Worm (Caenorhabditis elegans) whole organism, L4/young adult: ENCODE measurements around the gene T09A12.8.

Experiments used
- W03F9.2 ChIP-seq: fragments of 150-350 bp; optimal IDR thresholded peaks from 2 replicates; lab custom pipeline; 2014; ENCODE audit warnings: missing biosample characterization, missing genetic modification characterization
- dao-5 ChIP-seq: sonication (generic microtip); optimal IDR thresholded peaks from 2 replicates; lab custom pipeline; 2016; ENCODE audit warnings: missing genotype, missing genetic modification characterization, moderate library complexity, missing compliant biosample characterization
- him-1 ChIP-seq: sonication (generic microtip); optimal IDR thresholded peaks from 2 replicates; lab custom pipeline; 2016; ENCODE audit warnings: missing genotype, missing genetic modification reagents, missing genetic modification characterization, missing compliant biosample characterization

T09A12.8 gene

ce11 chrIV:8262671-8263070, 19.2 kb upstream of the T09A12.8 start:
- TF ChIP-seq dao-5 (tag; lab: Kevin White, UChicago) (no peak), W03F9.2 (tag; lab: Kevin White, UChicago) (no peak), him-1 (tag; lab: Kevin White, UChicago) (no peak)

ce11 chrIV:8260848-8261638, 17.5 kb upstream of the T09A12.8 start, which contains the start of gene vit-6:
Gene vit-6, plus strand, starts transcription at chrIV:8261157.
- TF ChIP-seq W03F9.2 (tag; lab: Kevin White, UChicago) (no peak), dao-5 (tag; lab: Kevin White, UChicago) (peak; percentile 50)

DNA sequence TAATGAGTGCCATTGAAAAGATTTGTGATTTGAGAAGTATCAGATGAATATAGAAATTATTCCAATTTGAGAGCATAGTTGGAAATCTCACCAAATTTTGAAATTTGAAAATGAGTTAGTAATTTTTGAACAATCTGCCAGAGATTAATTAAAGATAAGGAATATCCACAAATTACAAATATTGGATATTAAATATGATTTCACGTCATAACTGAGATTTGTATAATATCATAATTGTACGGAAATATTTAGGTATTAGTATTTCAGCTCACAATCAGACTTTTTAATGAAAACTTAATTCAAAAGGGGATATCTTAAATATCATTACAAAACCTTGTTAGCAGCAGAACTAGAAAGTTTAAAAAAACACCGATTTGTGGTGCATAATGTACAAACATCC, 16.4 kb upstream of the T09A12.8 start, which contains the start of gene K07H8.7:
Gene K07H8.7, minus strand, starts transcription at position 101 of the 400 bp plus-strand sequence.
- no peak for TF ChIP-seq W03F9.2 (tag; lab: Kevin White, UChicago)
- no peak for TF ChIP-seq dao-5 (tag; lab: Kevin White, UChicago)
- no peak for TF ChIP-seq him-1 (tag; lab: Kevin White, UChicago)

ce11 chrIV:8255221-8255620, 11.7 kb upstream of the T09A12.8 start:
- no peak for TF ChIP-seq W03F9.2 (tag; lab: Kevin White, UChicago)
- no peak for TF ChIP-seq him-1 (tag; lab: Kevin White, UChicago)
- TF ChIP-seq dao-5 (tag; lab: Kevin White, UChicago): no peak

DNA sequence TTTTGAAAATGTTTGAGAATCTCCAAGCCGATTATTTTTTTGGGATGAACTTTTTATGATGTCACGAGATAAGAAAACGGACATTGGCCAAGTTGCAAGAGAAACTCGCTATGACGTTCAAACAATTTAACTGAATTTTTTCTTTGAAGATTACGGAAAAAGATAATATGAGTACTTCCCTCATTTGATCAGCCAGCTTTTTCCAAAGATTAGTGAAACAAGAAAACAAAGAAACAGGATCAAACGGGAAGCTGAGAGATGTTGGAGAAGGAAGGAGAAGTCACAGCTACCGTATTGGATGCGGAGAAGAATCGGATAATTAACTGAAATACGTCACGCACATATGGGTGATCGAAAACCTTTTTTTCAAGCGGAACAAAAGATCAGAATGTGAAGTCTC, 10.7 kb upstream of the T09A12.8 start:
- TF ChIP-seq dao-5 (tag; lab: Kevin White, UChicago) (no peak), W03F9.2 (tag; lab: Kevin White, UChicago) (no peak), him-1 (tag; lab: Kevin White, UChicago) (no peak)

- TF ChIP-seq dao-5 (tag; lab: Kevin White, UChicago): peak; percentile 91
- peak; percentile 69 for TF ChIP-seq W03F9.2 (tag; lab: Kevin White, UChicago)
- TF ChIP-seq him-1 (tag; lab: Kevin White, UChicago): peak; percentile 60
Measured at ce11 chrIV:8252856-8253255, 9.4 kb upstream of the T09A12.8 start.

- TF ChIP-seq him-1 (tag; lab: Kevin White, UChicago) (no peak), dao-5 (tag; lab: Kevin White, UChicago) (no peak), W03F9.2 (tag; lab: Kevin White, UChicago) (no peak)
Measured at ce11 chrIV:8251346-8251745, 7.8 kb upstream of the T09A12.8 start.

DNA sequence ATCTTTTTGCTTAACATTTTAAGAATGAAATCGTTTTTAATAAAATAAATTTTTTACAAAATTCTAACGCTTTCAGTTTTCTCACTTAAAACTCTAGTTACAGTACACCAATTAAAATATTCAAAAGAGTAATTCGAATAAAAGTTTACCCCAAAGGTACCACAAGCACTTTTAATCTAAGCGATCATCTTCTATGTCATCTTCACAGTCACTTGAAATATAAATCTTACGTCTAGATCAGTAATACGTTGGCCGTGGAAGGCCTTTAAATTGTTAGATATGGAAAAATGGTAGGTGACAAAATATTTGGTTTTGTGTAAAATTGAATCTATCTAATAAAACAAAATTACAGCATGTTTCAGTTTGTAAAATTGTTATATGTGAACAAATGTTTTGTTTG, 3.8 kb upstream of the T09A12.8 start:
- no peak for TF ChIP-seq W03F9.2 (tag; lab: Kevin White, UChicago)
- no peak for TF ChIP-seq him-1 (tag; lab: Kevin White, UChicago)

- TF ChIP-seq dao-5 (tag; lab: Kevin White, UChicago): no peak
- TF ChIP-seq W03F9.2 (tag; lab: Kevin White, UChicago): no peak
- TF ChIP-seq him-1 (tag; lab: Kevin White, UChicago): no peak
Measured at ce11 chrIV:8244112-8244511, 613 bp upstream of the T09A12.8 start, which contains the start of gene T09A12.1. Gene T09A12.1, plus strand, starts transcription at chrIV:8244412.

- TF ChIP-seq him-1 (tag; lab: Kevin White, UChicago): no peak
- TF ChIP-seq W03F9.2 (tag; lab: Kevin White, UChicago): no peak
- no peak for TF ChIP-seq dao-5 (tag; lab: Kevin White, UChicago)
Measured at ce11 chrIV:8243170-8243569, 329 bp downstream of the T09A12.8 start.

ce11 chrIV:8241312-8241833, 2.1 kb downstream of the T09A12.8 start:
- TF ChIP-seq dao-5 (tag; lab: Kevin White, UChicago) (no peak), him-1 (tag; lab: Kevin White, UChicago) (no peak), W03F9.2 (tag; lab: Kevin White, UChicago) (no peak)

- TF ChIP-seq W03F9.2 (tag; lab: Kevin White, UChicago) (no peak), him-1 (tag; lab: Kevin White, UChicago) (no peak), dao-5 (tag; lab: Kevin White, UChicago) (no peak)
Measured at ce11 chrIV:8239584-8239983, 3.9 kb downstream of the T09A12.8 start.

- TF ChIP-seq W03F9.2 (tag; lab: Kevin White, UChicago): no peak
- no peak for TF ChIP-seq him-1 (tag; lab: Kevin White, UChicago)
Measured at ce11 chrIV:8236502-8236901, 7.0 kb downstream of the T09A12.8 start, which contains the start of gene nhr-66. Gene nhr-66, minus strand, starts transcription at chrIV:8236602.
